Worm (Caenorhabditis elegans) whole organism, L4 larva: Measurements from ENCODE around the gene T24C4.10.

Source experiments
- F26F4.8 ChIP-seq: fragments of 200-800 bp; sonication (Bioruptor generic); conservative IDR thresholded peaks from 2 replicates; pipeline ENCODE4 v1.3.6; 2022; ENCODE audit warnings: missing genetic modification characterization, missing compliant biosample characterization
- F44E2.7 ChIP-seq: fragments of 200-800 bp; sonication (Bioruptor generic); IDR thresholded peaks from 2 replicates; pipeline ENCODE4 v2.1.2; 2022; ENCODE audit warnings: missing genetic modification characterization, missing compliant biosample characterization
- Y105C5A.15 ChIP-seq: fragments of 200-800 bp; sonication (Bioruptor generic); IDR thresholded peaks from 2 replicates; pipeline ENCODE4 v1.3.6; 2022; ENCODE audit warnings: missing genetic modification characterization, missing compliant biosample characterization
- Y48G9A.11 ChIP-seq: fragments of 200-800 bp; sonication (Bioruptor generic); IDR thresholded peaks from 2 replicates; pipeline ENCODE4 v1.3.6; 2022; ENCODE audit warnings: missing genetic modification reagents, missing genetic modification characterization, missing compliant biosample characterization
- Y75B8A.6 ChIP-seq: fragments of 200-800 bp; sonication (Bioruptor generic); IDR thresholded peaks from 2 replicates; pipeline ENCODE4 v1.3.6; 2022; ENCODE audit warnings: missing genetic modification reagents, missing genetic modification characterization, missing compliant biosample characterization
- ZK337.2 ChIP-seq: fragments of 200-800 bp; sonication (Bioruptor generic); IDR thresholded peaks from 2 replicates; pipeline ENCODE4 v1.3.6; 2022; ENCODE audit warnings: missing genetic modification reagents, missing genetic modification characterization, missing compliant biosample characterization
- attf-4 ChIP-seq: sonication (generic microtip); optimal IDR thresholded peaks from 3 replicates; lab custom pipeline; 2017; ENCODE audit warnings: missing biosample characterization, missing genetic modification characterization
- ceh-32 ChIP-seq: sonication (generic microtip); optimal IDR thresholded peaks from 2 replicates; lab custom pipeline; 2016; ENCODE audit warnings: mild to moderate bottlenecking, missing genetic modification characterization, missing compliant biosample characterization; ENCODE audit not compliant: poor library complexity
- ceh-44 ChIP-seq: fragments of 200-800 bp; sonication (Bioruptor generic); IDR thresholded peaks from 2 replicates; pipeline ENCODE4 v1.3.6; 2022; ENCODE audit warnings: missing genetic modification reagents, missing genetic modification characterization, missing compliant biosample characterization
- ceh-82 ChIP-seq: sonication (generic microtip); optimal IDR thresholded peaks from 2 replicates; lab custom pipeline; 2017; ENCODE audit warnings: missing biosample characterization, missing genetic modification characterization
- cey-2 ChIP-seq: sonication (generic microtip); optimal IDR thresholded peaks from 3 replicates; lab custom pipeline; 2017; ENCODE audit warnings: missing genetic modification characterization, mild to moderate bottlenecking, missing compliant biosample characterization, antibody characterized with exemption, borderline replicate concordance; ENCODE audit not compliant: insufficient read depth
- ctbp-1 ChIP-seq: fragments of 200-800 bp; sonication (Bioruptor generic); IDR thresholded peaks from 2 replicates; pipeline ENCODE4 v1.3.6; 2022; ENCODE audit warnings: missing genetic modification reagents, missing genetic modification characterization, missing compliant biosample characterization
- daf-8 ChIP-seq: fragments of 200-800 bp; sonication (Bioruptor generic); IDR thresholded peaks from 2 replicates; pipeline ENCODE4 v1.3.6; 2022; ENCODE audit warnings: missing genetic modification characterization, missing compliant biosample characterization
- dmd-6 ChIP-seq: fragments of 200-800 bp; sonication (Bioruptor generic); IDR thresholded peaks from 2 replicates; pipeline ENCODE4 v1.3.6; 2022; ENCODE audit warnings: missing genetic modification reagents, missing genetic modification characterization, missing compliant biosample characterization
- dmd-9 ChIP-seq: fragments of 200-800 bp; sonication (Bioruptor generic); IDR thresholded peaks from 2 replicates; pipeline ENCODE4 v1.3.6; 2022; ENCODE audit warnings: missing genetic modification reagents, missing genetic modification characterization, missing compliant biosample characterization
- dpl-1 ChIP-seq: fragments of 150-350 bp; optimal IDR thresholded peaks from 2 replicates; lab custom pipeline; 2014; ENCODE audit warnings: missing biosample characterization, missing genetic modification reagents, missing genetic modification characterization
- egl-27 ChIP-seq: sonication (generic microtip); optimal IDR thresholded peaks from 3 replicates; lab custom pipeline; 2017; ENCODE audit warnings: missing biosample characterization, missing genetic modification reagents, missing genetic modification characterization
- fkh-10 ChIP-seq: fragments of 150-350 bp; optimal IDR thresholded peaks from 2 replicates; lab custom pipeline; 2014; ENCODE audit warnings: missing biosample characterization, missing genetic modification reagents, missing genetic modification characterization
- hlh-11 ChIP-seq: fragments of 200-800 bp; sonication (Bioruptor generic); optimal IDR thresholded peaks from 2 replicates; lab custom pipeline; 2018; ENCODE audit warnings: mild to moderate bottlenecking, missing genetic modification characterization, missing compliant biosample characterization
- hlh-30 ChIP-seq: sonication (generic microtip); optimal IDR thresholded peaks from 2 replicates; lab custom pipeline; 2017; ENCODE audit warnings: antibody characterized with exemption, mild to moderate bottlenecking, missing genetic modification characterization, missing compliant biosample characterization; ENCODE audit not compliant: insufficient read depth
- hmg-1.1 ChIP-seq: fragments of 200-800 bp; sonication (Bioruptor generic); IDR thresholded peaks from 2 replicates; pipeline ENCODE4 v1.3.6; 2022; ENCODE audit warnings: missing genetic modification reagents, missing genetic modification characterization, missing compliant biosample characterization
- jun-1 ChIP-seq: fragments of 150-350 bp; optimal IDR thresholded peaks from 2 replicates; lab custom pipeline; 2014; ENCODE audit warnings: missing biosample characterization, missing genetic modification reagents, missing genetic modification characterization
- lim-7 ChIP-seq: fragments of 200-800 bp; sonication (Bioruptor generic); IDR thresholded peaks from 2 replicates; pipeline ENCODE4 v1.3.6; 2022; ENCODE audit warnings: missing genetic modification characterization, missing compliant biosample characterization
- lin-15B ChIP-seq: fragments of 150-350 bp; sonication (generic microtip); optimal IDR thresholded peaks from 3 replicates; lab custom pipeline; 2014; ENCODE audit warnings: missing biosample characterization, missing genetic modification characterization
- lin-39 ChIP-seq: fragments of 150-350 bp; optimal IDR thresholded peaks from 2 replicates; lab custom pipeline; 2014; ENCODE audit warnings: missing biosample characterization, missing genetic modification reagents, missing genetic modification characterization
- lir-3 ChIP-seq: sonication (generic microtip); optimal IDR thresholded peaks from 2 replicates; lab custom pipeline; 2016; ENCODE audit warnings: mild to moderate bottlenecking, missing genetic modification characterization, missing compliant biosample characterization
- madf-5 ChIP-seq, 2 experiments: fragments of 200-800 bp; sonication (Bioruptor generic); IDR thresholded peaks; 2 replicates each; pipeline ENCODE4 v1.3.6; 2022; ENCODE audit warnings: missing compliant biosample characterization in 2 of 2, missing genetic modification characterization in 2 of 2
- mdl-1 ChIP-seq, 2 experiments: fragments of 150-350 bp in 1 of 2; sonication (generic microtip) in 1 of 2; optimal IDR thresholded peaks; 2 replicates each; lab custom pipeline; 2014 to 2017; ENCODE audit warnings: missing biosample characterization in 2 of 2, missing genetic modification characterization in 2 of 2
- nhr-237 ChIP-seq: sonication (generic microtip); optimal IDR thresholded peaks from 2 replicates; lab custom pipeline; 2017; ENCODE audit warnings: missing biosample characterization, missing genetic modification characterization
- nhr-25 ChIP-seq: sonication (generic microtip); optimal IDR thresholded peaks from 2 replicates; lab custom pipeline; 2017; ENCODE audit warnings: missing genetic modification characterization, mild to moderate bottlenecking, missing compliant biosample characterization, antibody characterized with exemption, moderate library complexity, borderline replicate concordance; ENCODE audit not compliant: insufficient read depth
- nhr-28 ChIP-seq: fragments of 150-350 bp; optimal IDR thresholded peaks from 2 replicates; lab custom pipeline; 2014; ENCODE audit warnings: missing biosample characterization, missing genetic modification characterization
- nhr-42 ChIP-seq: fragments of 200-800 bp; sonication (Bioruptor generic); IDR thresholded peaks from 2 replicates; pipeline ENCODE4 v1.3.6; 2022; ENCODE audit warnings: missing genetic modification characterization, missing compliant biosample characterization
- nhr-77 ChIP-seq: fragments of 150-350 bp; optimal IDR thresholded peaks from 2 replicates; lab custom pipeline; 2014; ENCODE audit warnings: missing biosample characterization, missing genetic modification characterization
- skn-1 ChIP-seq: fragments of 150-350 bp; optimal IDR thresholded peaks from 2 replicates; lab custom pipeline; 2014; ENCODE audit warnings: missing biosample characterization, missing genetic modification characterization
- spr-1 ChIP-seq: sonication (generic microtip); optimal IDR thresholded peaks from 2 replicates; lab custom pipeline; 2016; ENCODE audit warnings: mild to moderate bottlenecking, missing genetic modification characterization, missing compliant biosample characterization
- spr-3 ChIP-seq: fragments of 200-800 bp; sonication (Bioruptor generic); optimal IDR thresholded peaks from 2 replicates; lab custom pipeline; 2018; ENCODE audit warnings: mild to moderate bottlenecking, missing genetic modification characterization, missing compliant biosample characterization
- tag-97 ChIP-seq: fragments of 200-800 bp; sonication (Bioruptor generic); IDR thresholded peaks from 2 replicates; pipeline ENCODE4 v1.3.6; 2022; ENCODE audit warnings: missing genetic modification characterization, missing compliant biosample characterization
- zag-1 ChIP-seq: fragments of 150-350 bp; optimal IDR thresholded peaks from 2 replicates; lab custom pipeline; 2014; ENCODE audit warnings: missing biosample characterization, missing genetic modification characterization
- zip-2 ChIP-seq: fragments of 150-350 bp; optimal IDR thresholded peaks from 2 replicates; lab custom pipeline; 2014; ENCODE audit warnings: missing biosample characterization, missing genetic modification characterization
- ztf-11 ChIP-seq: fragments of 150-350 bp; optimal IDR thresholded peaks from 2 replicates; lab custom pipeline; 2014; ENCODE audit warnings: missing biosample characterization, missing genetic modification characterization
- ztf-7 ChIP-seq: fragments of 150-350 bp; optimal IDR thresholded peaks from 2 replicates; lab custom pipeline; 2014; ENCODE audit warnings: missing biosample characterization, missing genetic modification characterization

T24C4.10 gene

ce11 chrIII:887874-888299, 3.2 kb downstream of the T24C4.10 start (continued):
- TF ChIP-seq ceh-44 (GFP tag; lab: Robert Waterston, UW) (no peak), hlh-30 (tag; lab: Kevin White, UChicago) (peak; percentile 88), dmd-9 (GFP tag; lab: Robert Waterston, UW) (no peak), lin-15B (no peak), ceh-82 (tag; lab: Kevin White, UChicago) (no peak), Y105C5A.15 (GFP tag; lab: Robert Waterston, UW) (no peak), tag-97 (GFP tag; lab: Robert Waterston, UW) (no peak), Y75B8A.6 (GFP tag; lab: Robert Waterston, UW) (no peak), daf-8 (GFP tag; lab: Robert Waterston, UW) (no peak), zip-2 (tag; lab: Kevin White, UChicago) (no peak), Y48G9A.11 (GFP tag; lab: Robert Waterston, UW) (no peak), hlh-11 (tag; lab: Kevin White, UChicago) (peak; percentile 80), dpl-1 (peak; percentile 26), fkh-10 (GFP tag; lab: Kevin White, UChicago) (peak; percentile 92), egl-27 (no peak), nhr-77 (tag; lab: Kevin White, UChicago) (no peak), zag-1 (no peak), ztf-7 (tag; lab: Kevin White, UChicago) (peak; percentile 7), dmd-6 (peak; percentile 77), lir-3 (tag; lab: Kevin White, UChicago) (no peak), ceh-32 (tag; lab: Kevin White, UChicago) (no peak), nhr-42 (no peak), hmg-1.1 (GFP tag; lab: Robert Waterston, UW) (peak; percentile 86), skn-1 (tag; lab: Kevin White, UChicago) (no peak), nhr-25 (tag; lab: Kevin White, UChicago) (no peak), nhr-237 (no peak), mdl-1 (tag; optimal IDR thresholded peaks at IDR 0.05; lab: Kevin White, UChicago) (peak; percentile 1 to 72), ZK337.2 (no peak), nhr-28 (tag; lab: Kevin White, UChicago) (peak; percentile 65), spr-1 (peak; percentile 41), F44E2.7 (GFP tag; lab: Robert Waterston, UW) (no peak), madf-5 (GFP tag; IDR thresholded peaks at IDR 0.05; lab: Robert Waterston, UW) (no peak), spr-3 (no peak), ctbp-1 (GFP tag; lab: Robert Waterston, UW) (peak; percentile 78), lim-7 (GFP tag; lab: Robert Waterston, UW) (no peak), lin-39 (tag; lab: Kevin White, UChicago) (no peak), ztf-11 (tag; lab: Kevin White, UChicago) (no peak)
- TF ChIP-seq, all 104 proteins: peak for 35

- TF ChIP-seq F26F4.8 (GFP tag; lab: Robert Waterston, UW): no peak
- TF ChIP-seq egl-27: no peak
- TF ChIP-seq spr-3: no peak
- TF ChIP-seq cey-2: no peak
- no peak for TF ChIP-seq nhr-25 (tag; lab: Kevin White, UChicago)
- TF ChIP-seq jun-1 (tag; lab: Kevin White, UChicago): no peak
- no peak for TF ChIP-seq attf-4
- no peak for TF ChIP-seq ctbp-1 (GFP tag; lab: Robert Waterston, UW)
- TF ChIP-seq, all 104 proteins: peak for 0
Observed at ce11 chrIII:886726-887125, 4.3 kb downstream of the T24C4.10 start, which contains the start of gene zer-1. TSS of gene zer-1 (minus strand) at chrIII:886793.
